Fruit fly (Drosophila melanogaster): ENCODE data around the gene CG5004.

Gene CG5004

dm6 chrX:17091062-17091904 is 16.1 kb upstream of the CG5004 start, which contains the start of the genes CG16700 and CG4991 (continued):
- TF ChIP-seq bbx (GFP tag; IDR thresholded peaks at IDR 0.05; ENCODE audit: partially characterized antibody) (no peak), Sry-β (GFP tag; optimal IDR thresholded peaks at IDR 0.05) (peak; percentile 17), Hr39 (optimal IDR thresholded peaks at IDR 0.05) (no peak), CG17361 (GFP tag; IDR thresholded peaks at IDR 0.05) (peak; percentile 96), CG2199 (GFP tag; IDR thresholded peaks at IDR 0.05) (no peak), CG6272 (GFP tag; IDR thresholded peaks at IDR 0.05) (peak; percentile 32; the same call in 1 of the 2 replicates), CG13123 (GFP tag; optimal IDR thresholded peaks at IDR 0.05) (peak; percentile 38), hth (optimal IDR thresholded peaks at IDR 0.05) (no peak), CG6654 (GFP tag; optimal IDR thresholded peaks at IDR 0.05) (peak; percentile 41), D19B (GFP tag; optimal IDR thresholded peaks at IDR 0.05) (peak; percentile 66), Ptx1 (GFP tag; IDR thresholded peaks at IDR 0.05) (peak; percentile 87), Sry-δ (GFP tag; optimal IDR thresholded peaks at IDR 0.05) (no peak), CG2202 (tag; optimal IDR thresholded peaks at IDR 0.05) (no peak), CG7745 (tag; optimal IDR thresholded peaks at IDR 0.05) (no peak), unpg (GFP tag; optimal IDR thresholded peaks at IDR 0.05) (peak; percentile 69), sr (GFP tag; IDR thresholded peaks at IDR 0.05) (no peak; the same call in 2 of the 3 replicates), CG15269 (tag; optimal IDR thresholded peaks at IDR 0.05) (peak; percentile 85), CG15696 (tag; optimal IDR thresholded peaks at IDR 0.05) (peak; percentile 78), NK7.1 (GFP tag; optimal IDR thresholded peaks at IDR 0.05) (no peak), ci (GFP tag; IDR thresholded peaks at IDR 0.05) (peak; percentile 11; the same call in 1 of the 3 replicates), CG13894 (tag; optimal IDR thresholded peaks at IDR 0.05) (peak; percentile 50), caup (GFP tag; optimal IDR thresholded peaks at IDR 0.05; ENCODE audit: severe bottlenecking) (peak; percentile 66), CG13287 (GFP tag; IDR thresholded peaks at IDR 0.05; ENCODE audit: partially characterized antibody) (no peak), pb (GFP tag; optimal IDR thresholded peaks at IDR 0.05) (no peak), corto (GFP tag; optimal IDR thresholded peaks at IDR 0.05) (no peak), ara (GFP tag; IDR thresholded peaks at IDR 0.05) (peak; percentile 76), jumu (GFP tag; optimal IDR thresholded peaks at IDR 0.05) (no peak), CG7928 (GFP tag; optimal IDR thresholded peaks at IDR 0.05) (no peak), Usf (GFP tag; optimal IDR thresholded peaks at IDR 0.05) (peak; percentile 81), TFAM (GFP tag; optimal IDR thresholded peaks at IDR 0.05) (no peak), CG6689 (GFP tag; IDR thresholded peaks at IDR 0.05) (peak; percentile 86), otp (GFP tag; IDR thresholded peaks at IDR 0.05) (peak; percentile 34; the same call in 1 of the 3 replicates), GATAe (GFP tag; conservative IDR thresholded peaks at IDR 0.05) (peak; percentile 30; the same call in 1 of the 2 replicates), Myb (GFP tag; optimal IDR thresholded peaks at IDR 0.05) (no peak), Poxn (GFP tag; IDR thresholded peaks at IDR 0.05) (no peak), CG12769 (tag; optimal IDR thresholded peaks at IDR 0.05) (no peak), CG2678 (tag; optimal IDR thresholded peaks at IDR 0.05) (peak; percentile 94), gce (GFP tag; IDR thresholded peaks at IDR 0.05) (no peak), Aef1 (GFP tag; IDR thresholded peaks at IDR 0.05) (peak; percentile 48; the same call in 2 of the 3 replicates), ham (GFP tag; IDR thresholded peaks at IDR 0.05) (no peak), pan (optimal IDR thresholded peaks at IDR 0.05) (no peak), pan (GFP tag; optimal IDR thresholded peaks at IDR 0.05 in 1 of 2, IDR thresholded peaks at IDR 0.05 in 1 of 2) (peak in 1 of 2 experiments; percentile 70), Hr51 (GFP tag; optimal IDR thresholded peaks at IDR 0.05) (peak in 1 of 2 experiments; percentile 89), amos (GFP tag; IDR thresholded peaks at IDR 0.05; ENCODE audit: partially characterized antibody) (no peak), slou (GFP tag; optimal IDR thresholded peaks at IDR 0.05) (peak; percentile 78), jigr1 (GFP tag; IDR thresholded peaks at IDR 0.05) (peak; percentile 60; the same call in 1 of the 3 replicates), CG11696 (GFP tag; IDR thresholded peaks at IDR 0.05) (0 out of 2 replicates have a peak, but pooled peaks have one; percentile 31), Jarid2 (GFP tag; optimal IDR thresholded peaks at IDR 0.05) (peak; percentile 11), CG12659 (GFP tag; optimal IDR thresholded peaks at IDR 0.05) (peak; percentile 87)

All from whole organism, embryonic.